ENCODE assay signal across 1 fruit fly cellular context in genomic region chr3L:2868695-2869444, dm6.
TF ChIP-seq lines count a peak whose summit lies in the region.

No protein-coding gene starts in this region.

TF ChIP-seq in whole organism, embryonic, 481 proteins besides CTCF, POLR2A, EP300 and RAD21 (continued from another document):
- no peak for TF ChIP-seq Ets97D (GFP tag; optimal IDR thresholded peaks at IDR 0.05; lab: Kevin White, UChicago)
